Fruit fly (Drosophila melanogaster): ENCODE data around the gene CG11590.

- TF ChIP-seq CTCF (optimal IDR thresholded peaks at IDR 0.05): no peak
- no peak for TF ChIP-seq CG8478 (optimal IDR thresholded peaks at IDR 0.05)
Observed at dm6 chrX:14175663-14176062, 24.3 kb upstream of the CG11590 start.

Measured in S2 (cell line).